Worm (Caenorhabditis elegans) whole organism, young adult: ENCODE results near the gene fzo-1.

Experiments
- C06A6.2 ChIP-seq: fragments of 200-800 bp; sonication (Bioruptor generic); conservative IDR thresholded peaks from 2 replicates; pipeline ENCODE4 v1.3.6; 2022; ENCODE audit warnings: missing genetic modification characterization, missing compliant biosample characterization
- D2030.7 ChIP-seq: fragments of 200-800 bp; sonication (Bioruptor generic); IDR thresholded peaks from 2 replicates; pipeline ENCODE4 v1.3.6; 2022; ENCODE audit warnings: missing genetic modification reagents, missing genetic modification characterization, missing compliant biosample characterization
- F22D6.2 ChIP-seq: sonication (generic microtip); optimal IDR thresholded peaks from 2 replicates; lab custom pipeline; 2016; ENCODE audit warnings: mild to moderate bottlenecking, missing genetic modification characterization, missing compliant biosample characterization
- F23B12.7 ChIP-seq: sonication (generic microtip); optimal IDR thresholded peaks from 2 replicates; lab custom pipeline; 2017; ENCODE audit warnings: missing genetic modification characterization, mild to moderate bottlenecking, missing compliant biosample characterization, antibody characterized with exemption, moderate library complexity; ENCODE audit not compliant: insufficient read depth
- F49E8.2 ChIP-seq: sonication (generic microtip); optimal IDR thresholded peaks from 3 replicates; lab custom pipeline; 2017; ENCODE audit warnings: missing genetic modification characterization, mild to moderate bottlenecking, missing compliant biosample characterization, antibody characterized with exemption, moderate library complexity; ENCODE audit not compliant: insufficient read depth
- F55B11.4 ChIP-seq: sonication (generic microtip); optimal IDR thresholded peaks from 2 replicates; lab custom pipeline; 2016; ENCODE audit warnings: missing compliant biosample characterization, missing genetic modification characterization, borderline replicate concordance; ENCODE audit not compliant: insufficient read depth
- K12H6.12 ChIP-seq: fragments of 200-800 bp; sonication (Bioruptor generic); optimal IDR thresholded peaks from 2 replicates; lab custom pipeline; 2018; ENCODE audit warnings: mild to moderate bottlenecking, missing genetic modification characterization, missing compliant biosample characterization
- T07F8.4 ChIP-seq: sonication (generic microtip); optimal IDR thresholded peaks from 2 replicates; lab custom pipeline; 2016; ENCODE audit warnings: mild to moderate bottlenecking, missing genetic modification characterization, moderate library complexity, missing compliant biosample characterization
- Y53G8AR.9 ChIP-seq: fragments of 200-800 bp; sonication (Bioruptor generic); conservative IDR thresholded peaks from 2 replicates; pipeline ENCODE4 v1.3.6; 2022; ENCODE audit warnings: missing genetic modification reagents, missing genetic modification characterization, missing compliant biosample characterization
- athp-1 ChIP-seq: sonication (generic microtip); optimal IDR thresholded peaks from 2 replicates; lab custom pipeline; 2017; ENCODE audit warnings: mild to moderate bottlenecking, missing genetic modification characterization, missing compliant biosample characterization
- cebp-1 ChIP-seq, 2 experiments: fragments of 200-800 bp in 1 of 2; sonication (Bioruptor generic) in 1 of 2; sonication (generic microtip) in 1 of 2; IDR thresholded peaks in 1 of 2; optimal IDR thresholded peaks in 1 of 2; 2 replicates each; pipeline versions ENCODE4 v1.3.6 to Lab custom; 2017 to 2022; ENCODE audit warnings: missing compliant biosample characterization in 2 of 2, missing genetic modification characterization in 2 of 2, mild to moderate bottlenecking in 1 of 2, missing genetic modification reagents in 1 of 2, moderate library complexity in 1 of 2
- cebp-2 ChIP-seq: fragments of 200-800 bp; sonication (Bioruptor generic); IDR thresholded peaks from 2 replicates; pipeline ENCODE4 v1.3.6; 2022; ENCODE audit warnings: missing genetic modification characterization, missing compliant biosample characterization
- ceh-100 ChIP-seq: fragments of 200-800 bp; sonication (Bioruptor generic); IDR thresholded peaks from 2 replicates; pipeline ENCODE4 v1.3.6; 2022; ENCODE audit warnings: missing genetic modification reagents, missing genetic modification characterization, missing compliant biosample characterization
- dox-1 ChIP-seq: fragments of 200-800 bp; sonication (Bioruptor generic); IDR thresholded peaks from 2 replicates; pipeline ENCODE4 v1.3.6; 2022; ENCODE audit warnings: missing genetic modification reagents, missing genetic modification characterization, missing compliant biosample characterization
- efl-1 ChIP-seq: fragments of 150-350 bp; optimal IDR thresholded peaks from 2 replicates; lab custom pipeline; 2014; ENCODE audit warnings: missing biosample characterization, missing genetic modification reagents, missing genetic modification characterization
- hmg-1.2 ChIP-seq: fragments of 200-800 bp; sonication (Bioruptor generic); IDR thresholded peaks from 2 replicates; pipeline ENCODE4 v1.3.6; 2022; ENCODE audit warnings: missing genetic modification reagents, missing genetic modification characterization, missing compliant biosample characterization
- hrde-1 ChIP-seq: sonication (generic microtip); optimal IDR thresholded peaks from 2 replicates; lab custom pipeline; 2016; ENCODE audit warnings: missing genetic modification characterization, mild to moderate bottlenecking, missing compliant biosample characterization, moderate library complexity, missing genotype, missing genetic modification reagents, borderline replicate concordance
- hsf-1 ChIP-seq: fragments of 200-800 bp; sonication (Bioruptor generic); IDR thresholded peaks from 2 replicates; pipeline ENCODE4 v1.3.6; 2022; ENCODE audit warnings: missing genetic modification reagents, missing genetic modification characterization, missing compliant biosample characterization
- let-526 ChIP-seq: fragments of 200-800 bp; sonication (Bioruptor generic); IDR thresholded peaks from 2 replicates; pipeline ENCODE4 v1.3.6; 2022; ENCODE audit warnings: missing genetic modification reagents, missing genetic modification characterization, missing compliant biosample characterization
- let-607 ChIP-seq, 2 experiments: fragments of 200-800 bp in 1 of 2; sonication (Bioruptor generic) in 1 of 2; sonication (generic microtip) in 1 of 2; optimal IDR thresholded peaks; 2 replicates each; lab custom pipeline; 2016 to 2018; ENCODE audit warnings: mild to moderate bottlenecking in 2 of 2, missing compliant biosample characterization in 2 of 2, missing genetic modification characterization in 2 of 2, moderate library complexity in 2 of 2, missing genotype in 1 of 2
- lin-26 ChIP-seq: fragments of 200-800 bp; sonication (Bioruptor generic); IDR thresholded peaks from 2 replicates; pipeline ENCODE4 v1.3.6; 2022; ENCODE audit warnings: missing genetic modification reagents, missing genetic modification characterization, missing compliant biosample characterization
- lin-54 ChIP-seq: fragments of 200-800 bp; sonication (Bioruptor generic); optimal IDR thresholded peaks from 2 replicates; lab custom pipeline; 2018; ENCODE audit warnings: mild to moderate bottlenecking, missing genetic modification characterization, missing compliant biosample characterization
- lsl-1 ChIP-seq: fragments of 200-800 bp; sonication (Bioruptor generic); optimal IDR thresholded peaks from 2 replicates; lab custom pipeline; 2018; ENCODE audit warnings: mild to moderate bottlenecking, missing genetic modification characterization, moderate library complexity, missing compliant biosample characterization
- lsy-27 ChIP-seq: sonication (generic microtip); optimal IDR thresholded peaks from 2 replicates; lab custom pipeline; 2017; ENCODE audit warnings: missing genetic modification characterization, mild to moderate bottlenecking, missing compliant biosample characterization, antibody characterized with exemption, missing genotype, borderline replicate concordance; ENCODE audit not compliant: insufficient read depth
- mcd-1 ChIP-seq: fragments of 200-800 bp; sonication (Bioruptor generic); IDR thresholded peaks from 2 replicates; pipeline ENCODE4 v1.3.6; 2022; ENCODE audit warnings: missing genetic modification reagents, missing genetic modification characterization, missing compliant biosample characterization
- mel-28 ChIP-seq: sonication (generic microtip); optimal IDR thresholded peaks from 2 replicates; lab custom pipeline; 2016; ENCODE audit warnings: borderline replicate concordance, mild to moderate bottlenecking, missing genetic modification characterization, missing compliant biosample characterization
- nfya-2 ChIP-seq: fragments of 200-800 bp; sonication (Bioruptor generic); IDR thresholded peaks from 2 replicates; pipeline ENCODE4 v1.3.6; 2022; ENCODE audit warnings: missing genetic modification reagents, missing genetic modification characterization, missing compliant biosample characterization
- nfyb-1 ChIP-seq: fragments of 200-800 bp; sonication (Bioruptor generic); IDR thresholded peaks from 2 replicates; pipeline ENCODE4 v1.3.6; 2022; ENCODE audit warnings: missing genetic modification reagents, missing genetic modification characterization, missing compliant biosample characterization
- nhr-80 ChIP-seq: sonication (generic microtip); optimal IDR thresholded peaks from 2 replicates; lab custom pipeline; 2016; ENCODE audit warnings: missing genetic modification characterization, missing compliant biosample characterization
- pbrm-1 ChIP-seq: fragments of 200-800 bp; sonication (Bioruptor generic); IDR thresholded peaks from 2 replicates; pipeline ENCODE4 v1.3.6; 2022; ENCODE audit warnings: missing genetic modification reagents, missing genetic modification characterization, missing compliant biosample characterization
- pha-4 ChIP-seq: fragments of 150-350 bp; sonication (generic microtip); optimal IDR thresholded peaks from 2 replicates; lab custom pipeline; 2014; ENCODE audit warnings: missing biosample characterization, missing genetic modification reagents, missing genetic modification characterization
- rec-8 ChIP-seq, 2 experiments: sonication (generic microtip); optimal IDR thresholded peaks; 2 replicates each; lab custom pipeline; 2016; ENCODE audit warnings: mild to moderate bottlenecking in 2 of 2, missing genetic modification characterization in 2 of 2, missing genetic modification reagents in 2 of 2, missing genotype in 2 of 2, missing biosample characterization in 1 of 2, missing compliant biosample characterization in 1 of 2, moderate library complexity in 1 of 2
- snpc-4 ChIP-seq, 5 experiments: fragments of 150-350 bp in 1 of 5; sonication (generic microtip) in 4 of 5; optimal IDR thresholded peaks; 2 replicates each; lab custom pipeline; 2014 to 2018; ENCODE audit warnings: missing genetic modification characterization in 5 of 5, missing biosample characterization in 3 of 5, antibody characterized with exemption in 2 of 5, mild to moderate bottlenecking in 2 of 5, missing compliant biosample characterization in 2 of 5, missing genotype in 2 of 5, moderate library complexity in 2 of 5, missing genetic modification reagents in 1 of 5
- tbp1 ChIP-seq: fragments of 200-800 bp; sonication (Bioruptor generic); optimal IDR thresholded peaks from 2 replicates; lab custom pipeline; 2018; ENCODE audit warnings: mild to moderate bottlenecking, missing genetic modification characterization, missing compliant biosample characterization
- tlf-1 ChIP-seq: fragments of 200-800 bp; sonication (Bioruptor generic); optimal IDR thresholded peaks from 2 replicates; lab custom pipeline; 2018; ENCODE audit warnings: mild to moderate bottlenecking, missing genetic modification characterization, missing compliant biosample characterization
- zfh-2 ChIP-seq: fragments of 200-800 bp; sonication (Bioruptor generic); conservative IDR thresholded peaks from 2 replicates; pipeline ENCODE4 v1.3.6; 2022; ENCODE audit warnings: missing genetic modification reagents, missing genetic modification characterization, missing compliant biosample characterization
- ztf-28 ChIP-seq: fragments of 200-800 bp; sonication (Bioruptor generic); IDR thresholded peaks from 2 replicates; pipeline ENCODE4 v1.3.6; 2022; ENCODE audit warnings: missing genetic modification reagents, missing genetic modification characterization, missing compliant biosample characterization

fzo-1 gene

DNA sequence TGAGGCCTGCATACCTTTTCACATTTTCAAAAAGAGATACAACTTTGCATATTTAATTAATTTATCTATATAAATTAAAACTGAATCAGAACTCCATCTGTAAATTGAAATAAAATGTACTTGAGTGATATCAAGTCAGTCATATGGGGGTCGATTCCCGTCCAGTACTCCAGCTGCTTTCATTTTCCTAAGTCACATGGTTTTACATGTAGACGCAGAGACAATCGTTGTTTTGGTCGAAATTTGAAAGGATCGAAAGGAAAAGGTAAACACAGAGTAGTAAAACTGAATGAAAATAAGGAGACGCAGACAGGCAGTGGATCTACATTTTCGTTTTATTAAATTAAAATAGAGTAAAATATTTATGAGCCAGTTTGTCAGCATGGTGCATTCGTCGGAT, 38.1 kb upstream of the fzo-1 start:
- TF ChIP-seq C06A6.2 (GFP tag; lab: Robert Waterston, UW) (no peak), pha-4 (tag; lab: Kevin White, UChicago) (peak; percentile 26)

ce11 chrII:5873564-5874070, 37.6 kb upstream of the fzo-1 start, which contains the start of gene tex-2:
Gene tex-2, minus strand, starts transcription at chrII:5873614.
- peak; percentile 48 for TF ChIP-seq F23B12.7 (tag; lab: Kevin White, UChicago)
- TF ChIP-seq pbrm-1 (GFP tag; lab: Robert Waterston, UW) = peak; percentile 47; the same call in 1 of the 2 replicates
- TF ChIP-seq let-607 (tag; optimal IDR thresholded peaks at IDR 0.05; lab: Kevin White, UChicago) = peak in 1 of 2 experiments; percentile 12
- TF ChIP-seq hrde-1 (tag; lab: Kevin White, UChicago) = no peak
- TF ChIP-seq zfh-2 (GFP tag; lab: Robert Waterston, UW) = peak; percentile 33; the same call in 1 of the 2 replicates
- peak; percentile 70; the same call in 1 of the 2 replicates for TF ChIP-seq hmg-1.2 (GFP tag; lab: Robert Waterston, UW)
- TF ChIP-seq D2030.7 (GFP tag; lab: Robert Waterston, UW) = peak; percentile 39; the same call in 1 of the 2 replicates
- TF ChIP-seq nhr-80 (tag; lab: Kevin White, UChicago) = peak; percentile 84
- peak; percentile 15 for TF ChIP-seq lsl-1
- TF ChIP-seq snpc-4 (GFP tag; optimal IDR thresholded peaks at IDR 0.05; lab: Kevin White, UChicago) = no peak
- TF ChIP-seq snpc-4 (tag; optimal IDR thresholded peaks at IDR 0.05; lab: Kevin White, UChicago) = peak in 1 of 4 experiments; percentile 51
- TF ChIP-seq ceh-100 (GFP tag; lab: Robert Waterston, UW) = peak; percentile 94
- no peak for TF ChIP-seq let-526 (GFP tag; lab: Robert Waterston, UW)
- TF ChIP-seq mcd-1 (GFP tag; lab: Robert Waterston, UW) = peak; percentile 85
- TF ChIP-seq lin-54 = peak; percentile 20
- peak; percentile 11 for TF ChIP-seq tbp1 (GFP tag; lab: Kevin White, UChicago)
- TF ChIP-seq lsy-27 (tag; lab: Kevin White, UChicago) = peak; percentile 14
- TF ChIP-seq cebp-2 (GFP tag; lab: Robert Waterston, UW) = no peak
- no peak for TF ChIP-seq rec-8 (tag; optimal IDR thresholded peaks at IDR 0.05; lab: Kevin White, UChicago)
- TF ChIP-seq F55B11.4 (tag; lab: Kevin White, UChicago) = no peak
- TF ChIP-seq dox-1 (GFP tag; lab: Robert Waterston, UW) = peak; percentile 70

DNA sequence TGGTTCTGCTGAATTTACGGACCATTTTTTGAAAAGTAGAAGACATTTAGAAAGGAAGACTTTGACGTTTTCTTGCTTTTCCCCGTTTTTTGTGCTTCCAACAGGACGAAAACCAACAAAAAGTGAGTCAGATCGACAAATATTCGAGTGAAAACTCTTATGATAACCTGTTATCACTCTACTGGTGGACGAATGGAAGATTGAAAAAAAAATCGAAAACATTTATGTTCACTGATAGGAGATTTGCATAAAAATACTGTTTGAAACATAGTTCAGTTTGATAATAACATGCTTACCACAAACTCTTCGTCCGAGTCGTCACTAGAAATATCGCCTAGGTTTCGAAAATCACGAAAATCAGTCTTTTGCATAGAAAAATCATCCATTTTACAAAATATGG, 36.4 kb upstream of the fzo-1 start:
- TF ChIP-seq lsl-1 (no peak), nhr-80 (tag; lab: Kevin White, UChicago) (peak; percentile 4)

ce11 chrII:5871508-5871907, 35.5 kb upstream of the fzo-1 start:
- TF ChIP-seq F23B12.7 (tag; lab: Kevin White, UChicago) = no peak
- TF ChIP-seq F49E8.2 (tag; lab: Kevin White, UChicago) = no peak
- no peak for TF ChIP-seq efl-1
- no peak for TF ChIP-seq let-526 (GFP tag; lab: Robert Waterston, UW)
- peak; percentile 22 for TF ChIP-seq nhr-80 (tag; lab: Kevin White, UChicago)
- TF ChIP-seq pbrm-1 (GFP tag; lab: Robert Waterston, UW) = no peak
- TF ChIP-seq, all 124 proteins: peak for 1

ce11 chrII:5866920-5867319, 30.9 kb upstream of the fzo-1 start:
- TF ChIP-seq ztf-28 (GFP tag; lab: Robert Waterston, UW) = no peak
- TF ChIP-seq nfyb-1 = peak; percentile 87
- no peak for TF ChIP-seq hsf-1
- no peak for TF ChIP-seq F22D6.2
- no peak for TF ChIP-seq athp-1 (tag; lab: Kevin White, UChicago)
- TF ChIP-seq nfya-2 (GFP tag; lab: Robert Waterston, UW) = no peak
- TF ChIP-seq cebp-1 (GFP tag; IDR thresholded peaks at IDR 0.05; lab: Robert Waterston, UW) = no peak
- TF ChIP-seq cebp-1 (tag; optimal IDR thresholded peaks at IDR 0.05; lab: Kevin White, UChicago) = peak; percentile 36
- TF ChIP-seq mel-28 (tag; lab: Kevin White, UChicago) = no peak
- TF ChIP-seq lin-54 = no peak
- TF ChIP-seq tbp1 (GFP tag; lab: Kevin White, UChicago) = no peak
- TF ChIP-seq T07F8.4 (tag; lab: Kevin White, UChicago) = no peak
- TF ChIP-seq lin-26 (GFP tag; lab: Robert Waterston, UW) = no peak
- TF ChIP-seq Y53G8AR.9 (GFP tag; lab: Robert Waterston, UW) = 0 out of 2 replicates have a peak, but pooled peaks have one; percentile 45
- no peak for TF ChIP-seq tlf-1 (GFP tag; lab: Kevin White, UChicago)
- no peak for TF ChIP-seq K12H6.12
